Fruit fly (Drosophila melanogaster): ENCODE measurements around the gene CG10866.

- peak; percentile 88 for TF ChIP-seq CG12605 (GFP tag; IDR thresholded peaks at IDR 0.05)
- peak; percentile 78 for TF ChIP-seq gl (tag; optimal IDR thresholded peaks at IDR 0.05)
- peak; percentile 79 for TF ChIP-seq CG4496 (GFP tag; IDR thresholded peaks at IDR 0.05)
- no peak for TF ChIP-seq EcR (GFP tag; optimal IDR thresholded peaks at IDR 0.05)
- TF ChIP-seq CG17806 (tag; optimal IDR thresholded peaks at IDR 0.05), result peak; percentile 89
- TF ChIP-seq CG10348 (GFP tag; IDR thresholded peaks at IDR 0.05), result 0 out of 2 replicates have a peak, but pooled peaks have one; percentile 29
- peak; percentile 89 for TF ChIP-seq CG14655 (GFP tag; optimal IDR thresholded peaks at IDR 0.05)
- peak; percentile 19 for TF ChIP-seq D1 (tag; optimal IDR thresholded peaks at IDR 0.05)
- TF ChIP-seq Ets98B (GFP tag; IDR thresholded peaks at IDR 0.05), result peak; percentile 74
- no peak for TF ChIP-seq CG32121 (GFP tag; IDR thresholded peaks at IDR 0.05)
These were observed 14.7 kb upstream of the CG10866 start, which contains the start of gene CG14984 for dm6 chr3L:3952468-3952867.
